Worm (Caenorhabditis elegans): ENCODE data around the gene pat-2.

Gene pat-2

ce11 chrIII:8794793-8795192 lies 23.9 kb upstream of the pat-2 start:
- TF ChIP-seq ceh-28 (tag; optimal IDR thresholded peaks at IDR 0.05) (peak; percentile 17), nhr-76 (tag; optimal IDR thresholded peaks at IDR 0.05) (no peak), zag-1 (tag; optimal IDR thresholded peaks at IDR 0.05) (no peak), jun-1 (tag; optimal IDR thresholded peaks at IDR 0.05) (peak; percentile 86), fos-1 (tag; optimal IDR thresholded peaks at IDR 0.05) (no peak), nhr-12 (tag; optimal IDR thresholded peaks at IDR 0.05) (no peak), sea-2 (GFP tag; optimal IDR thresholded peaks at IDR 0.05) (no peak), skn-1 (tag; optimal IDR thresholded peaks at IDR 0.05) (peak; percentile 33), aly-2 (tag; optimal IDR thresholded peaks at IDR 0.05) (no peak), nhr-23 (tag; optimal IDR thresholded peaks at IDR 0.05) (peak; percentile 86), ceh-82 (tag; optimal IDR thresholded peaks at IDR 0.05) (no peak), R02D3.7 (tag; optimal IDR thresholded peaks at IDR 0.05) (peak; percentile 30), fkh-2 (tag; optimal IDR thresholded peaks at IDR 0.05) (no peak), fkh-10 (GFP tag; optimal IDR thresholded peaks at IDR 0.05) (no peak), hmg-11 (tag; optimal IDR thresholded peaks at IDR 0.05) (peak; percentile 79), unc-62 (GFP tag; optimal IDR thresholded peaks at IDR 0.05) (no peak), nhr-25 (tag; optimal IDR thresholded peaks at IDR 0.05) (peak; percentile 91), egl-27 (tag; optimal IDR thresholded peaks at IDR 0.05) (peak; percentile 42), tbx-2 (tag; optimal IDR thresholded peaks at IDR 0.05) (no peak), pha-4 (tag; optimal IDR thresholded peaks at IDR 0.05) (peak; percentile 95), unc-39 (tag; optimal IDR thresholded peaks at IDR 0.05) (no peak), nhr-43 (tag; optimal IDR thresholded peaks at IDR 0.05; ENCODE audit: poor library complexity, severe bottlenecking) (peak; percentile 69), snpc-4 (tag; optimal IDR thresholded peaks at IDR 0.05) (peak; percentile 72), egl-5 (tag; optimal IDR thresholded peaks at IDR 0.05) (peak; percentile 31), nhr-11 (tag; optimal IDR thresholded peaks at IDR 0.05) (no peak), nhr-67 (tag; optimal IDR thresholded peaks at IDR 0.05) (no peak), nhr-237 (tag; optimal IDR thresholded peaks at IDR 0.05) (no peak), ztf-11 (tag; optimal IDR thresholded peaks at IDR 0.05) (no peak), nhr-28 (tag; optimal IDR thresholded peaks at IDR 0.05) (no peak), lsy-12 (tag; optimal IDR thresholded peaks at IDR 0.05) (peak; percentile 87), mdl-1 (tag; optimal IDR thresholded peaks at IDR 0.05) (peak; percentile 31), elt-3 (tag; optimal IDR thresholded peaks at IDR 0.05) (no peak), eor-1 (tag; optimal IDR thresholded peaks at IDR 0.05) (no peak), daf-12 (tag; optimal IDR thresholded peaks at IDR 0.05) (no peak), nfya-1 (tag; optimal IDR thresholded peaks at IDR 0.05; ENCODE audit: insufficient read depth) (peak; percentile 68), elt-1 (tag; optimal IDR thresholded peaks at IDR 0.05) (peak; percentile 52), ztf-4 (tag; optimal IDR thresholded peaks at IDR 0.05) (no peak), ZK546.5 (tag; optimal IDR thresholded peaks at IDR 0.05) (no peak), ceh-9 (tag; optimal IDR thresholded peaks at IDR 0.05) (no peak), elt-2 (tag; optimal IDR thresholded peaks at IDR 0.05) (peak; percentile 75), ceh-16 (tag; optimal IDR thresholded peaks at IDR 0.05) (no peak), mml-1 (tag; optimal IDR thresholded peaks at IDR 0.05) (no peak), lin-39 (tag; optimal IDR thresholded peaks at IDR 0.05) (peak; percentile 79), pqm-1 (tag; optimal IDR thresholded peaks at IDR 0.05) (peak; percentile 20), lin-15B (tag; optimal IDR thresholded peaks at IDR 0.05) (peak; percentile 49), ama-1 (optimal IDR thresholded peaks at IDR 0.05) (peak; percentile 77), nhr-77 (tag; optimal IDR thresholded peaks at IDR 0.05) (no peak)

Data from whole organism, L3 larva.